Fruit fly (Drosophila melanogaster) whole organism, embryonic: ENCODE results near the gene dre4.
A peak's percentile ranks its signal among the peaks of the same experiment; 100 is the strongest.

Source experiments
- Ada2b ChIP-seq: fragments of 200-800 bp; sonication (Bioruptor generic); IDR thresholded peaks from 2 replicates; pipeline ENCODE4 v1.3.6; 2022; ENCODE audit warnings: missing biosample characterization, missing genetic modification characterization
- Asciz ChIP-seq: fragments of 200-800 bp; sonication (Bioruptor generic); optimal IDR thresholded peaks from 2 replicates; lab custom pipeline; 2017; ENCODE audit warnings: missing biosample characterization, mild to moderate bottlenecking, missing genetic modification characterization, missing genetic modification reagents
- Atf6 ChIP-seq: fragments of 200-800 bp; sonication (Bioruptor generic); IDR thresholded peaks from 2 replicates; pipeline ENCODE4 v1.3.6; 2022; ENCODE audit warnings: missing biosample characterization, missing genetic modification characterization
- Bgb ChIP-seq: fragments of 200-800 bp; sonication (Bioruptor generic); IDR thresholded peaks from 2 replicates; pipeline ENCODE4 v1.3.6; 2022; ENCODE audit warnings: missing biosample characterization, missing genetic modification characterization; ENCODE audit not compliant: partially characterized antibody
- Bteb2 ChIP-seq: fragments of 200-800 bp; sonication (Bioruptor generic); optimal IDR thresholded peaks from 2 replicates; lab custom pipeline; 2016; ENCODE audit warnings: missing biosample characterization, missing genetic modification characterization
- CG10979 ChIP-seq: fragments of 200-800 bp; sonication (Bioruptor generic); optimal IDR thresholded peaks from 2 replicates; lab custom pipeline; 2018; ENCODE audit warnings: missing biosample characterization, mild to moderate bottlenecking, missing genetic modification characterization, moderate library complexity
- CG11695 ChIP-seq: fragments of 200-800 bp; sonication (Bioruptor generic); IDR thresholded peaks from 3 replicates; pipeline ENCODE4 v1.3.6; 2022; ENCODE audit warnings: missing biosample characterization, missing genetic modification characterization
- CG12071 ChIP-seq: fragments of 200-800 bp; sonication (Bioruptor generic); optimal IDR thresholded peaks from 3 replicates; lab custom pipeline; 2018; ENCODE audit warnings: missing biosample characterization, mild to moderate bottlenecking, missing genetic modification characterization
- CG13894 ChIP-seq: fragments of 200-800 bp; sonication (Bioruptor generic); optimal IDR thresholded peaks from 3 replicates; lab custom pipeline; 2018; ENCODE audit warnings: missing biosample characterization, mild to moderate bottlenecking, missing genetic modification characterization, moderate library complexity
- CG14965 ChIP-seq: fragments of 200-800 bp; sonication (Bioruptor generic); optimal IDR thresholded peaks from 2 replicates; lab custom pipeline; 2016; ENCODE audit warnings: missing biosample characterization, missing genetic modification characterization, borderline replicate concordance
- CG15696 ChIP-seq: fragments of 200-800 bp; sonication (Bioruptor generic); optimal IDR thresholded peaks from 2 replicates; lab custom pipeline; 2019; ENCODE audit warnings: missing biosample characterization, mild to moderate bottlenecking, missing genetic modification characterization, moderate library complexity
- CG17328 ChIP-seq: fragments of 200-800 bp; sonication (Bioruptor generic); IDR thresholded peaks from 2 replicates; pipeline ENCODE4 v1.3.6; 2022; ENCODE audit warnings: missing biosample characterization, missing genetic modification characterization
- CG17359 ChIP-seq: fragments of 200-800 bp; sonication (Bioruptor generic); optimal IDR thresholded peaks from 3 replicates; lab custom pipeline; 2018; ENCODE audit warnings: missing biosample characterization, mild to moderate bottlenecking, missing genetic modification characterization, moderate library complexity
- CG17361 ChIP-seq: fragments of 200-800 bp; sonication (Bioruptor generic); IDR thresholded peaks from 3 replicates; pipeline ENCODE4 v1.3.6; 2022; ENCODE audit warnings: missing biosample characterization, missing genetic modification characterization
- CG1832 ChIP-seq: fragments of 200-800 bp; sonication (Bioruptor generic); optimal IDR thresholded peaks from 2 replicates; lab custom pipeline; 2017; ENCODE audit warnings: missing biosample characterization, mild to moderate bottlenecking, missing genetic modification characterization, inconsistent platforms
- CG18599 ChIP-seq: fragments of 200-800 bp; sonication (Bioruptor generic); optimal IDR thresholded peaks from 3 replicates; lab custom pipeline; 2017; ENCODE audit warnings: missing biosample characterization, missing genetic modification characterization, mild to moderate bottlenecking, moderate library complexity, missing genetic modification reagents
- CG2116 ChIP-seq: fragments of 200-800 bp; sonication (Bioruptor generic); optimal IDR thresholded peaks from 3 replicates; lab custom pipeline; 2018; ENCODE audit warnings: missing biosample characterization, mild to moderate bottlenecking, missing genetic modification characterization
- CG2129 ChIP-seq: fragments of 200-800 bp; sonication (Bioruptor generic); IDR thresholded peaks from 2 replicates; pipeline ENCODE4 v1.3.6; 2022; ENCODE audit warnings: missing biosample characterization, missing genetic modification characterization; ENCODE audit not compliant: partially characterized antibody
- CG2199 ChIP-seq: fragments of 200-800 bp; sonication (Bioruptor generic); IDR thresholded peaks from 3 replicates; pipeline ENCODE4 v1.3.6; 2022; ENCODE audit warnings: missing biosample characterization, missing genetic modification characterization
- CG2875 ChIP-seq: fragments of 200-800 bp; sonication (Bioruptor generic); optimal IDR thresholded peaks from 2 replicates; lab custom pipeline; 2017; ENCODE audit warnings: missing biosample characterization, mild to moderate bottlenecking, missing genetic modification characterization, missing genetic modification reagents
- CG3163 ChIP-seq: fragments of 200-800 bp; sonication (Bioruptor generic); optimal IDR thresholded peaks from 3 replicates; lab custom pipeline; 2016; ENCODE audit warnings: missing biosample characterization, missing genetic modification characterization
- CG32532 ChIP-seq: fragments of 200-800 bp; sonication (Bioruptor generic); IDR thresholded peaks from 2 replicates; pipeline ENCODE4 v1.3.6; 2022; ENCODE audit warnings: missing biosample characterization, missing genetic modification characterization
- CG32767 ChIP-seq: fragments of 200-800 bp; sonication (Bioruptor generic); IDR thresholded peaks from 2 replicates; pipeline ENCODE4 v1.3.6; 2022; ENCODE audit warnings: missing biosample characterization, missing genetic modification characterization
- CG33557 ChIP-seq: fragments of 200-800 bp; sonication (Bioruptor generic); optimal IDR thresholded peaks from 2 replicates; lab custom pipeline; 2019; ENCODE audit warnings: missing biosample characterization, mild to moderate bottlenecking, missing genetic modification characterization, moderate library complexity
- CG4854 ChIP-seq: fragments of 200-800 bp; sonication (Bioruptor generic); optimal IDR thresholded peaks from 2 replicates; lab custom pipeline; 2016; ENCODE audit warnings: missing biosample characterization, missing genetic modification characterization, inconsistent platforms
- CG6854 ChIP-seq: fragments of 200-800 bp; sonication (Bioruptor generic); optimal IDR thresholded peaks from 3 replicates; lab custom pipeline; 2017; ENCODE audit warnings: missing biosample characterization, mild to moderate bottlenecking, missing genetic modification characterization
- CG7928 ChIP-seq: fragments of 200-800 bp; sonication (Bioruptor generic); optimal IDR thresholded peaks from 2 replicates; lab custom pipeline; 2017; ENCODE audit warnings: missing biosample characterization, mild to moderate bottlenecking, missing genetic modification characterization
- CG8281 ChIP-seq: fragments of 200-800 bp; sonication (Bioruptor generic); optimal IDR thresholded peaks from 2 replicates; lab custom pipeline; 2018; ENCODE audit warnings: missing biosample characterization, mild to moderate bottlenecking, missing genetic modification characterization, moderate library complexity
- CTCF ChIP-seq: fragments of 200-800 bp; sonication (Bioruptor generic); optimal IDR thresholded peaks from 2 replicates; lab custom pipeline; 2017; ENCODE audit warnings: missing biosample characterization, mild to moderate bottlenecking, missing genetic modification characterization, moderate library complexity
- D19B ChIP-seq: fragments of 200-800 bp; sonication (Bioruptor generic); optimal IDR thresholded peaks from 2 replicates; lab custom pipeline; 2017; ENCODE audit warnings: missing biosample characterization, mild to moderate bottlenecking, missing genetic modification characterization
- Dp ChIP-seq: fragments of 200-800 bp; sonication (Bioruptor generic); optimal IDR thresholded peaks from 2 replicates; lab custom pipeline; 2018; ENCODE audit warnings: missing biosample characterization, mild to moderate bottlenecking, missing genetic modification characterization, moderate library complexity
- GATAe ChIP-seq: fragments of 200-800 bp; sonication (Bioruptor generic); conservative IDR thresholded peaks from 2 replicates; pipeline ENCODE4 v1.3.6; 2022; ENCODE audit warnings: missing biosample characterization, missing genetic modification characterization
- H15 ChIP-seq: fragments of 200-800 bp; sonication (Bioruptor generic); IDR thresholded peaks from 3 replicates; pipeline ENCODE4 v1.3.6; 2022; ENCODE audit warnings: missing biosample characterization, missing genetic modification characterization
- HmgZ ChIP-seq: fragments of 200-800 bp; sonication (Bioruptor generic); optimal IDR thresholded peaks from 2 replicates; lab custom pipeline; 2018; ENCODE audit warnings: missing biosample characterization, mild to moderate bottlenecking, missing genetic modification characterization
- Hr78 ChIP-seq, 2 experiments: fragments of 200-800 bp in 1 of 2; fragments of >200 bp in 1 of 2; sonication (Bioruptor generic) in 1 of 2; optimal IDR thresholded peaks; 2 replicates each; lab custom pipeline; 2017 to 2019; ENCODE audit warnings: missing biosample characterization in 2 of 2, missing genetic modification characterization in 2 of 2, mild to moderate bottlenecking in 1 of 2, moderate library complexity in 1 of 2
- Mes4 ChIP-seq: fragments of 200-800 bp; sonication (Bioruptor generic); optimal IDR thresholded peaks from 2 replicates; lab custom pipeline; 2016; ENCODE audit warnings: missing biosample characterization, missing genetic modification characterization
- NfI ChIP-seq: fragments of 200-800 bp; sonication (Bioruptor generic); optimal IDR thresholded peaks from 3 replicates; lab custom pipeline; 2018; ENCODE audit warnings: missing biosample characterization, mild to moderate bottlenecking, missing genetic modification characterization, moderate library complexity
- Poxn ChIP-seq: fragments of 200-800 bp; sonication (Bioruptor generic); IDR thresholded peaks from 2 replicates; pipeline ENCODE4 v1.3.6; 2022; ENCODE audit warnings: missing biosample characterization, missing genetic modification characterization
- cad ChIP-seq: fragments of >200 bp; optimal IDR thresholded peaks from 2 replicates; lab custom pipeline; 2017; ENCODE audit warnings: missing biosample characterization, missing genetic modification characterization
- chif ChIP-seq, 2 experiments: fragments of 200-800 bp; sonication (Bioruptor generic); optimal IDR thresholded peaks; 3 replicates each; lab custom pipeline; 2016; ENCODE audit warnings: missing biosample characterization in 2 of 2, missing genetic modification characterization in 2 of 2
- gce ChIP-seq: fragments of 200-800 bp; sonication (Bioruptor generic); IDR thresholded peaks from 3 replicates; pipeline ENCODE4 v1.3.6; 2022; ENCODE audit warnings: missing biosample characterization, missing genetic modification characterization
- gcm2 ChIP-seq: fragments of 200-800 bp; sonication (Bioruptor generic); optimal IDR thresholded peaks from 2 replicates; lab custom pipeline; 2016; ENCODE audit warnings: missing biosample characterization, missing genetic modification characterization
- lmd ChIP-seq: fragments of 200-800 bp; sonication (Bioruptor generic); IDR thresholded peaks from 2 replicates; pipeline ENCODE4 v1.3.6; 2022; ENCODE audit warnings: missing biosample characterization, missing genetic modification characterization
- oc ChIP-seq: fragments of 200-800 bp; sonication (Bioruptor generic); optimal IDR thresholded peaks from 2 replicates; lab custom pipeline; 2018; ENCODE audit warnings: missing biosample characterization, mild to moderate bottlenecking, missing genetic modification characterization, moderate library complexity
- ranshi ChIP-seq: fragments of 200-800 bp; sonication (Bioruptor generic); IDR thresholded peaks from 2 replicates; pipeline ENCODE4 v1.3.6; 2022; ENCODE audit warnings: missing biosample characterization, missing genetic modification characterization
- seq ChIP-seq: fragments of 200-800 bp; sonication (Bioruptor generic); IDR thresholded peaks from 2 replicates; pipeline ENCODE4 v1.3.6; 2022; ENCODE audit warnings: missing biosample characterization, missing genetic modification characterization
- sob ChIP-seq: fragments of 200-800 bp; sonication (Bioruptor generic); IDR thresholded peaks from 2 replicates; pipeline ENCODE4 v1.3.6; 2022; ENCODE audit warnings: missing biosample characterization, missing genetic modification characterization
- stc ChIP-seq: fragments of 200-800 bp; sonication (Bioruptor generic); IDR thresholded peaks from 2 replicates; pipeline ENCODE4 v1.3.6; 2022; ENCODE audit warnings: missing biosample characterization, missing genetic modification characterization
- ttk ChIP-seq: fragments of 200-800 bp; sonication (Bioruptor generic); IDR thresholded peaks from 2 replicates; pipeline ENCODE4 v2.1.2; 2022; ENCODE audit warnings: missing biosample characterization, missing genetic modification characterization
- zf30C ChIP-seq: fragments of 200-800 bp; sonication (Bioruptor generic); optimal IDR thresholded peaks from 3 replicates; lab custom pipeline; 2018; ENCODE audit warnings: missing biosample characterization, mild to moderate bottlenecking, missing genetic modification characterization
- zfh1 ChIP-seq: fragments of 200-800 bp; sonication (Bioruptor generic); IDR thresholded peaks from 3 replicates; pipeline ENCODE4 v1.3.6; 2022; ENCODE audit warnings: missing biosample characterization, missing genetic modification characterization

dre4 gene

dm6 chr3L:1886125-1886544 is 10.0 kb upstream of the dre4 start (continued):
- peak; percentile 64 for TF ChIP-seq CG8281
- peak; percentile 48 for TF ChIP-seq Bteb2 (GFP tag; lab: Kevin White, UChicago)
- peak; percentile 78 for TF ChIP-seq Mes4 (GFP tag; lab: Kevin White, UChicago)
- TF ChIP-seq zf30C (GFP tag; lab: Kevin White, UChicago) = peak; percentile 89
- peak; percentile 34 for TF ChIP-seq CG33557
- peak; percentile 88 for TF ChIP-seq ttk
- peak; percentile 91; the same call in 2 of the 3 replicates for TF ChIP-seq CG2199 (GFP tag; lab: Robert Waterston, UW)
- peak; percentile 81 for TF ChIP-seq CG2875 (GFP tag; lab: Kevin White, UChicago)
- TF ChIP-seq CG32767 = peak; percentile 80
- TF ChIP-seq CG11695 (GFP tag; lab: Robert Waterston, UW) = peak; percentile 70
- TF ChIP-seq seq = no peak
- TF ChIP-seq CG13894 (tag; lab: Kevin White, UChicago) = no peak
- peak; percentile 82 for TF ChIP-seq stc (GFP tag; lab: Robert Waterston, UW)
- TF ChIP-seq CG10979 = peak; percentile 91
- peak; percentile 23 for TF ChIP-seq CG2116
- peak; percentile 77 for TF ChIP-seq oc (tag; lab: Kevin White, UChicago)
- peak; percentile 75 for TF ChIP-seq lmd (GFP tag; lab: Robert Waterston, UW)
- no peak for TF ChIP-seq CG7928
- peak; percentile 73; the same call in 1 of the 2 replicates for TF ChIP-seq sob (GFP tag; lab: Robert Waterston, UW)
- no peak; the same call in 1 of the 2 replicates for TF ChIP-seq CG32532 (GFP tag; lab: Robert Waterston, UW)
- no peak for TF ChIP-seq Poxn (GFP tag; lab: Robert Waterston, UW)
- TF ChIP-seq H15 (GFP tag; lab: Robert Waterston, UW) = peak; percentile 80
- peak; percentile 39 for TF ChIP-seq CTCF (GFP tag; lab: Kevin White, UChicago)
- TF ChIP-seq CG6854 (GFP tag; lab: Kevin White, UChicago) = no peak
- TF ChIP-seq cad = no peak
- TF ChIP-seq CG3163 (GFP tag; lab: Kevin White, UChicago) = peak; percentile 34
- TF ChIP-seq zfh1 (GFP tag; lab: Robert Waterston, UW) = peak; percentile 95
- TF ChIP-seq Ada2b = peak; percentile 82
- TF ChIP-seq CG12071 = peak; percentile 76
- no peak for TF ChIP-seq CG1832 (GFP tag; lab: Kevin White, UChicago)
- TF ChIP-seq HmgZ = peak; percentile 39
- peak; percentile 28; the same call in 1 of the 2 replicates for TF ChIP-seq Atf6 (GFP tag; lab: Robert Waterston, UW)
- TF ChIP-seq chif (GFP tag; optimal IDR thresholded peaks at IDR 0.05; lab: Kevin White, UChicago) = peak; percentile 86 to 92
- TF ChIP-seq D19B (GFP tag; lab: Kevin White, UChicago) = no peak
- no peak for TF ChIP-seq GATAe (GFP tag; lab: Robert Waterston, UW)
- peak; percentile 94 for TF ChIP-seq CG15696 (tag; lab: Kevin White, UChicago)
- TF ChIP-seq CG4854 (GFP tag; lab: Kevin White, UChicago) = peak; percentile 68
- TF ChIP-seq CG17361 (GFP tag; lab: Robert Waterston, UW) = peak; percentile 83
- peak; percentile 55 for TF ChIP-seq CG18599 (GFP tag; lab: Kevin White, UChicago)
- peak; percentile 93 for TF ChIP-seq CG17359
- peak; percentile 92 for TF ChIP-seq CG17328
- TF ChIP-seq NfI (GFP tag; lab: Kevin White, UChicago) = peak; percentile 70
- TF ChIP-seq gce (GFP tag; lab: Robert Waterston, UW) = peak; percentile 75; the same call in 2 of the 3 replicates
- TF ChIP-seq Bgb (GFP tag; lab: Robert Waterston, UW) = no peak
- peak; percentile 54 for TF ChIP-seq gcm2 (GFP tag; lab: Kevin White, UChicago)
- TF ChIP-seq CG2129 = no peak
- TF ChIP-seq Hr78 (GFP tag; optimal IDR thresholded peaks at IDR 0.05; lab: Kevin White, UChicago) = peak in 1 of 2 experiments; percentile 31
- no peak for TF ChIP-seq CG14965
- TF ChIP-seq Dp (GFP tag; lab: Kevin White, UChicago) = no peak
- TF ChIP-seq ranshi (GFP tag; lab: Robert Waterston, UW) = peak; percentile 79
- peak; percentile 85 for TF ChIP-seq Asciz (GFP tag; lab: Kevin White, UChicago)
